Fruit fly (Drosophila melanogaster) whole organism, embryonic: ENCODE data around the gene Ocrl.

Source experiments
- Abd-B ChIP-seq: fragments of 200-800 bp; sonication (Bioruptor generic); optimal IDR thresholded peaks from 2 replicates; lab custom pipeline; 2018; ENCODE audit warnings: missing biosample characterization, mild to moderate bottlenecking, missing genetic modification characterization, moderate library complexity
- Adf1 ChIP-seq: fragments of 200-800 bp; sonication (Bioruptor generic); IDR thresholded peaks from 2 replicates; pipeline ENCODE4 v1.3.6; 2022; ENCODE audit warnings: missing biosample characterization, missing genetic modification characterization
- Aef1 ChIP-seq: fragments of 200-800 bp; sonication (Bioruptor generic); IDR thresholded peaks from 3 replicates; pipeline ENCODE4 v1.3.6; 2022; ENCODE audit warnings: missing biosample characterization, missing genetic modification characterization
- Atf6 ChIP-seq: fragments of 200-800 bp; sonication (Bioruptor generic); IDR thresholded peaks from 2 replicates; pipeline ENCODE4 v1.3.6; 2022; ENCODE audit warnings: missing biosample characterization, missing genetic modification characterization
- Blimp-1 ChIP-seq: fragments of 200-800 bp; sonication (Bioruptor generic); optimal IDR thresholded peaks from 3 replicates; lab custom pipeline; 2018; ENCODE audit warnings: missing biosample characterization, missing genetic modification characterization, mild to moderate bottlenecking, moderate library complexity, missing genetic modification reagents
- CG10321 ChIP-seq: fragments of 200-800 bp; sonication (Bioruptor generic); IDR thresholded peaks from 2 replicates; pipeline ENCODE4 v1.3.6; 2022; ENCODE audit warnings: missing biosample characterization, missing genetic modification characterization
- CG10462 ChIP-seq: fragments of 200-800 bp; sonication (Bioruptor generic); optimal IDR thresholded peaks from 2 replicates; lab custom pipeline; 2016; ENCODE audit warnings: missing biosample characterization, missing genetic modification characterization
- CG10543 ChIP-seq: fragments of 200-800 bp; sonication (Bioruptor generic); optimal IDR thresholded peaks from 3 replicates; lab custom pipeline; 2017; ENCODE audit warnings: missing biosample characterization, mild to moderate bottlenecking, missing genetic modification characterization, moderate library complexity
- CG11093 ChIP-seq: fragments of 200-800 bp; sonication (Bioruptor generic); IDR thresholded peaks from 3 replicates; pipeline ENCODE4 v1.3.6; 2022; ENCODE audit warnings: missing biosample characterization, missing genetic modification characterization
- CG11696 ChIP-seq: fragments of 200-800 bp; sonication (Bioruptor generic); IDR thresholded peaks from 2 replicates; pipeline ENCODE4 v1.3.6; 2022; ENCODE audit warnings: missing biosample characterization, missing genetic modification characterization
- CG11723 ChIP-seq: fragments of 200-800 bp; sonication (Bioruptor generic); optimal IDR thresholded peaks from 2 replicates; lab custom pipeline; 2017; ENCODE audit warnings: missing biosample characterization, mild to moderate bottlenecking, missing genetic modification characterization
- CG12659 ChIP-seq: fragments of 200-800 bp; sonication (Bioruptor generic); optimal IDR thresholded peaks from 3 replicates; lab custom pipeline; 2017; ENCODE audit warnings: mild to moderate bottlenecking, missing biosample characterization, missing genetic modification reagents, missing genetic modification characterization
- CG12744 ChIP-seq: fragments of 200-800 bp; sonication (Bioruptor generic); optimal IDR thresholded peaks from 2 replicates; lab custom pipeline; 2016; ENCODE audit warnings: missing biosample characterization, missing genetic modification characterization
- CG1602 ChIP-seq: fragments of 200-800 bp; sonication (Bioruptor generic); optimal IDR thresholded peaks from 3 replicates; lab custom pipeline; 2016; ENCODE audit warnings: missing biosample characterization, missing genetic modification characterization
- CG17328 ChIP-seq: fragments of 200-800 bp; sonication (Bioruptor generic); IDR thresholded peaks from 2 replicates; pipeline ENCODE4 v1.3.6; 2022; ENCODE audit warnings: missing biosample characterization, missing genetic modification characterization
- CG17359 ChIP-seq: fragments of 200-800 bp; sonication (Bioruptor generic); optimal IDR thresholded peaks from 3 replicates; lab custom pipeline; 2018; ENCODE audit warnings: missing biosample characterization, mild to moderate bottlenecking, missing genetic modification characterization, moderate library complexity
- CG18262 ChIP-seq: fragments of 200-800 bp; optimal IDR thresholded peaks from 3 replicates; lab custom pipeline; 2019; ENCODE audit warnings: missing biosample characterization, mild to moderate bottlenecking, missing genetic modification characterization, moderate library complexity
- CG1832 ChIP-seq: fragments of 200-800 bp; sonication (Bioruptor generic); optimal IDR thresholded peaks from 2 replicates; lab custom pipeline; 2017; ENCODE audit warnings: missing biosample characterization, mild to moderate bottlenecking, missing genetic modification characterization, inconsistent platforms
- CG2116 ChIP-seq: fragments of 200-800 bp; sonication (Bioruptor generic); optimal IDR thresholded peaks from 3 replicates; lab custom pipeline; 2018; ENCODE audit warnings: missing biosample characterization, mild to moderate bottlenecking, missing genetic modification characterization
- CG2875 ChIP-seq: fragments of 200-800 bp; sonication (Bioruptor generic); optimal IDR thresholded peaks from 2 replicates; lab custom pipeline; 2017; ENCODE audit warnings: missing biosample characterization, mild to moderate bottlenecking, missing genetic modification characterization, missing genetic modification reagents
- CG30431 ChIP-seq: fragments of 200-800 bp; sonication (Bioruptor generic); optimal IDR thresholded peaks from 2 replicates; lab custom pipeline; 2017; ENCODE audit warnings: missing biosample characterization, missing genetic modification characterization
- CG3065 ChIP-seq: fragments of 200-800 bp; sonication (Bioruptor generic); optimal IDR thresholded peaks from 2 replicates; lab custom pipeline; 2016; ENCODE audit warnings: missing biosample characterization, missing genetic modification characterization
- CG33213 ChIP-seq: fragments of 200-800 bp; sonication (Bioruptor generic); optimal IDR thresholded peaks from 3 replicates; lab custom pipeline; 2016; ENCODE audit warnings: missing biosample characterization, missing genetic modification characterization
- CG4282 ChIP-seq: fragments of 200-800 bp; sonication (Bioruptor generic); optimal IDR thresholded peaks from 2 replicates; lab custom pipeline; 2016; ENCODE audit warnings: missing biosample characterization, missing genetic modification characterization
- CG6791 ChIP-seq: fragments of 200-800 bp; sonication (Bioruptor generic); IDR thresholded peaks from 3 replicates; pipeline ENCODE4 v1.3.6; 2022; ENCODE audit warnings: missing biosample characterization, missing genetic modification characterization; ENCODE audit not compliant: partially characterized antibody
- CG8924 ChIP-seq: fragments of 200-800 bp; optimal IDR thresholded peaks from 3 replicates; lab custom pipeline; 2019; ENCODE audit warnings: missing biosample characterization, mild to moderate bottlenecking, missing genetic modification characterization, moderate library complexity
- Dbx ChIP-seq: fragments of 200-800 bp; sonication (Bioruptor generic); IDR thresholded peaks from 3 replicates; pipeline ENCODE4 v1.3.6; 2022; ENCODE audit warnings: missing biosample characterization, missing genetic modification characterization
- Drgx ChIP-seq: fragments of 200-800 bp; sonication (Bioruptor generic); IDR thresholded peaks from 2 replicates; pipeline ENCODE4 v1.3.6; 2022; ENCODE audit warnings: missing biosample characterization, missing genetic modification characterization
- Fer3 ChIP-seq: fragments of 200-800 bp; sonication (Bioruptor generic); optimal IDR thresholded peaks from 2 replicates; lab custom pipeline; 2018; ENCODE audit warnings: missing biosample characterization, mild to moderate bottlenecking, missing genetic modification characterization, moderate library complexity
- Gug ChIP-seq: fragments of 200-800 bp; sonication (Bioruptor generic); IDR thresholded peaks from 4 replicates; pipeline ENCODE4 v1.3.6; 2022; ENCODE audit warnings: missing biosample characterization, missing genetic modification characterization
- Hr78 ChIP-seq, 2 experiments: fragments of 200-800 bp in 1 of 2; fragments of >200 bp in 1 of 2; sonication (Bioruptor generic) in 1 of 2; optimal IDR thresholded peaks; 2 replicates each; lab custom pipeline; 2017 to 2019; ENCODE audit warnings: missing biosample characterization in 2 of 2, missing genetic modification characterization in 2 of 2, mild to moderate bottlenecking in 1 of 2, moderate library complexity in 1 of 2
- Hsf ChIP-seq: fragments of 200-800 bp; sonication (Bioruptor generic); optimal IDR thresholded peaks from 3 replicates; lab custom pipeline; 2016; ENCODE audit warnings: missing biosample characterization, missing genetic modification characterization
- Kr ChIP-seq: fragments of 200-800 bp; sonication (Bioruptor generic); optimal IDR thresholded peaks from 2 replicates; lab custom pipeline; 2017; ENCODE audit warnings: missing biosample characterization, mild to moderate bottlenecking, missing genetic modification characterization
- MBD-R2 ChIP-seq: fragments of 200-800 bp; sonication (Bioruptor generic); IDR thresholded peaks from 2 replicates; pipeline ENCODE4 v1.3.6; 2022; ENCODE audit warnings: missing biosample characterization, missing genetic modification characterization
- Stat92E ChIP-seq, 3 experiments: fragments of >200 bp in 2 of 3; fragments of 200-800 bp in 1 of 3; sonication (Bioruptor generic) in 1 of 3; optimal IDR thresholded peaks; 2 replicates each; lab custom pipeline; 2017 to 2019; ENCODE audit warnings: missing biosample characterization in 3 of 3, missing genetic modification characterization in 3 of 3, mild to moderate bottlenecking in 1 of 3, moderate library complexity in 1 of 3
- Taf1 ChIP-seq: fragments of 200-800 bp; sonication (Bioruptor generic); IDR thresholded peaks from 2 replicates; pipeline ENCODE4 v1.3.6; 2022; ENCODE audit warnings: missing biosample characterization, missing genetic modification characterization
- Xrp1 ChIP-seq: fragments of 200-800 bp; sonication (Bioruptor generic); IDR thresholded peaks from 2 replicates; pipeline ENCODE4 v1.3.6; 2022; ENCODE audit warnings: missing biosample characterization, missing genetic modification characterization
- YL-1 ChIP-seq: fragments of 200-800 bp; sonication (Bioruptor generic); optimal IDR thresholded peaks from 3 replicates; lab custom pipeline; 2017; ENCODE audit warnings: missing biosample characterization, mild to moderate bottlenecking, missing genetic modification characterization
- bsh ChIP-seq, 2 experiments: fragments of 200-800 bp; sonication (Bioruptor generic); optimal IDR thresholded peaks; 2 replicates each; lab custom pipeline; 2017 to 2018; ENCODE audit warnings: mild to moderate bottlenecking in 2 of 2, missing biosample characterization in 2 of 2, missing genetic modification characterization in 2 of 2, moderate library complexity in 1 of 2
- chinmo ChIP-seq: fragments of 200-800 bp; sonication (Bioruptor generic); IDR thresholded peaks from 4 replicates; pipeline ENCODE4 v1.3.6; 2022; ENCODE audit warnings: missing biosample characterization, missing genetic modification characterization; ENCODE audit not compliant: partially characterized antibody
- croc ChIP-seq: fragments of 200-800 bp; sonication (Bioruptor generic); conservative IDR thresholded peaks from 3 replicates; pipeline ENCODE4 v1.3.6; 2022; ENCODE audit warnings: missing biosample characterization, missing genetic modification characterization
- dimm ChIP-seq: fragments of 200-800 bp; sonication (Bioruptor generic); IDR thresholded peaks from 2 replicates; pipeline ENCODE4 v1.3.6; 2022; ENCODE audit warnings: missing biosample characterization, missing genetic modification characterization
- ewg ChIP-seq: fragments of 200-800 bp; sonication (Bioruptor generic); optimal IDR thresholded peaks from 3 replicates; lab custom pipeline; 2017; ENCODE audit warnings: mild to moderate bottlenecking, missing biosample characterization, missing genetic modification reagents, missing genetic modification characterization
- gsb-n ChIP-seq: fragments of 200-800 bp; sonication (Bioruptor generic); optimal IDR thresholded peaks from 3 replicates; lab custom pipeline; 2018; ENCODE audit warnings: missing biosample characterization, mild to moderate bottlenecking, missing genetic modification characterization
- gt ChIP-seq: fragments of 200-800 bp; sonication (Bioruptor generic); IDR thresholded peaks from 2 replicates; pipeline ENCODE4 v1.3.6; 2022; ENCODE audit warnings: missing biosample characterization, missing genetic modification characterization
- inv ChIP-seq: fragments of 200-800 bp; sonication (Bioruptor generic); IDR thresholded peaks from 2 replicates; pipeline ENCODE4 v1.3.6; 2022; ENCODE audit warnings: missing biosample characterization, missing genetic modification characterization; ENCODE audit not compliant: partially characterized antibody
- nerfin-2 ChIP-seq: fragments of 200-800 bp; sonication (Bioruptor generic); IDR thresholded peaks from 2 replicates; pipeline ENCODE4 v1.3.6; 2022; ENCODE audit warnings: missing biosample characterization, missing genetic modification characterization; ENCODE audit not compliant: partially characterized antibody
- pita ChIP-seq: fragments of 200-800 bp; sonication (Bioruptor generic); optimal IDR thresholded peaks from 2 replicates; lab custom pipeline; 2017; ENCODE audit warnings: missing biosample characterization, mild to moderate bottlenecking, missing genetic modification characterization
- row ChIP-seq: fragments of 200-800 bp; sonication (Bioruptor generic); IDR thresholded peaks from 3 replicates; pipeline ENCODE4 v1.3.6; 2022; ENCODE audit warnings: missing biosample characterization, missing genetic modification characterization
- sqz ChIP-seq: fragments of 200-800 bp; sonication (Bioruptor generic); optimal IDR thresholded peaks from 3 replicates; lab custom pipeline; 2018; ENCODE audit warnings: missing biosample characterization, mild to moderate bottlenecking, missing genetic modification characterization

The Ocrl gene

DNA sequence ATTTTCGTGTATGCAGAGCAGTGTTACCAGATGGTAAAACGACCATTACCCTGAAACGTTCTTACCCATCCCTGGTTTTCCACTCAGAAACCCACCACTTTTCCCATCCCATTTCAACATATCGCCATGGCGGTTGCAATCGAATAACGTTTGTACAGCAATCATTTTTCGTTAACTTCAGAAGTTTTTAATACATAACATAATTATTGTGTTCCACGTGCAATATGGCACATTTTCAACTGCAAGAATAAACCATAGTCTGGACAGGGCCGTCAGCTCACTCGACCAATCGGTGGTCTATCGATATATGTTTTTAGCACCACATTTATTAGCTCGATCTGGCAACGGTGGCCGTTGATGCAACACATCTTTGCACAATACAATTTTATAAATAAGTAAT, 32.9 kb upstream of the Ocrl start, which contains the start of the genes trr and mRpL16 (continued):
- TF ChIP-seq Gug (peak; percentile 30; the same call in 1 of the 4 replicates), CG6791 (peak; percentile 60), CG1602 (GFP tag; lab: Kevin White, UChicago) (no peak), gsb-n (no peak), CG2875 (GFP tag; lab: Kevin White, UChicago) (no peak), CG11093 (GFP tag; lab: Robert Waterston, UW) (no peak; the same call in 2 of the 3 replicates), croc (no peak), Stat92E (GFP tag; optimal IDR thresholded peaks at IDR 0.05; lab: Kevin White, UChicago) (no peak), sqz (GFP tag; lab: Kevin White, UChicago) (no peak), bsh (GFP tag; optimal IDR thresholded peaks at IDR 0.05; lab: Kevin White, UChicago) (peak in 1 of 2 experiments; percentile 33), chinmo (0 out of 4 replicates have a peak, but pooled peaks have one; percentile 59), Dbx (peak; percentile 71), Fer3 (no peak), dimm (no peak), ewg (GFP tag; lab: Kevin White, UChicago) (peak; percentile 4), CG33213 (GFP tag; lab: Kevin White, UChicago) (peak; percentile 12), Xrp1 (GFP tag; lab: Robert Waterston, UW) (0 out of 2 replicates have a peak, but pooled peaks have one; percentile 7), MBD-R2 (peak; percentile 84), CG8924 (tag; lab: Kevin White, UChicago) (peak; percentile 67), Kr (GFP tag; lab: Kevin White, UChicago) (no peak), pita (GFP tag; lab: Kevin White, UChicago) (no peak), Aef1 (no peak), CG12659 (GFP tag; lab: Kevin White, UChicago) (peak; percentile 84), CG10543 (GFP tag; lab: Kevin White, UChicago) (no peak), gt (GFP tag; lab: Robert Waterston, UW) (no peak), CG17359 (tag; lab: Kevin White, UChicago) (no peak), nerfin-2 (GFP tag; lab: Robert Waterston, UW) (peak; percentile 51; the same call in 1 of the 2 replicates), CG3065 (GFP tag; lab: Kevin White, UChicago) (no peak), CG12744 (GFP tag; lab: Kevin White, UChicago) (no peak), CG30431 (GFP tag; lab: Kevin White, UChicago) (no peak), CG10462 (GFP tag; lab: Kevin White, UChicago) (no peak)
- TF ChIP-seq, all 482 proteins: peak for 184

DNA sequence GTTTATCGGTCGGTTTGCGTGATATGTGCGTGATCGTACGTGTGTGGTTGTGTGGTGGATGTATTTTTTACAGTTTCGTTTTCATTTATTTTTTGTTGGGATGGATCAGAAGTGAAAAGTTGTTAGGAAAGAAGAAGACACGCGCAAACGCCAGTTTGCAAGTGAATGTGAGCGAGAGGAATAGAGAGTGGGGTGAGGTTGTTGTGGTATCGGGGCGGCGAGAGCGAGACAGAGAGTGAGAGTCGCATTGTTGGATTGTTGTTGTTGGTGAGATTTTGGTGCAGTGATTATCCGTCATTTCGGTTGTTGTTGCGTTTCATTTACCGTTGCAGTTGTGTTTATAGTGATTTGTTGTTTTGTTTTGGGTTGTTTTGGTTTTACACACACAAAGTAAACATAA, 29.2 kb upstream of the Ocrl start:
- TF ChIP-seq CG1832 (peak; percentile 64), chinmo (0 out of 4 replicates have a peak, but pooled peaks have one; percentile 18), Adf1 (GFP tag; lab: Robert Waterston, UW) (no peak), Hr78 (GFP tag; optimal IDR thresholded peaks at IDR 0.05; lab: Kevin White, UChicago) (no peak), YL-1 (GFP tag; lab: Kevin White, UChicago) (peak; percentile 11), Hsf (GFP tag; lab: Kevin White, UChicago) (no peak), CG11696 (GFP tag; lab: Robert Waterston, UW) (no peak), Abd-B (GFP tag; lab: Kevin White, UChicago) (no peak), Drgx (GFP tag; lab: Robert Waterston, UW) (no peak), CG2116 (GFP tag; lab: Kevin White, UChicago) (no peak), inv (GFP tag; lab: Robert Waterston, UW) (no peak), Taf1 (GFP tag; lab: Robert Waterston, UW) (no peak), CG3065 (GFP tag; lab: Kevin White, UChicago) (no peak), CG4282 (GFP tag; lab: Kevin White, UChicago) (no peak), Atf6 (no peak), CG10321 (GFP tag; lab: Robert Waterston, UW) (peak; percentile 38; the same call in 1 of the 2 replicates), CG18262 (tag; lab: Kevin White, UChicago) (no peak), Aef1 (peak; percentile 18; the same call in 1 of the 3 replicates), CG10462 (GFP tag; lab: Kevin White, UChicago) (no peak), Blimp-1 (GFP tag; lab: Kevin White, UChicago) (peak; percentile 13), row (GFP tag; lab: Robert Waterston, UW) (no peak), CG11723 (GFP tag; lab: Kevin White, UChicago) (no peak), CG17328 (no peak)
